Fruit fly (Drosophila melanogaster) whole organism, embryonic: Measurements from ENCODE around the gene CG46317.

Source experiments
- CG17361 ChIP-seq: fragments of 200-800 bp; sonication (Bioruptor generic); IDR thresholded peaks from 3 replicates; pipeline ENCODE4 v1.3.6; 2022; ENCODE audit warnings: missing biosample characterization, missing genetic modification characterization
- CG17802 ChIP-seq: fragments of 200-800 bp; sonication (Bioruptor generic); optimal IDR thresholded peaks from 2 replicates; lab custom pipeline; 2018; ENCODE audit warnings: missing biosample characterization, mild to moderate bottlenecking, missing genetic modification characterization, moderate library complexity
- CG33557 ChIP-seq: fragments of 200-800 bp; sonication (Bioruptor generic); optimal IDR thresholded peaks from 2 replicates; lab custom pipeline; 2019; ENCODE audit warnings: missing biosample characterization, mild to moderate bottlenecking, missing genetic modification characterization, moderate library complexity
- CG8478 ChIP-seq: fragments of >200 bp; optimal IDR thresholded peaks from 2 replicates; lab custom pipeline; 2018
- Vsx1 ChIP-seq: fragments of 200-800 bp; sonication (Bioruptor generic); optimal IDR thresholded peaks from 2 replicates; lab custom pipeline; 2017; ENCODE audit warnings: missing biosample characterization, mild to moderate bottlenecking, missing genetic modification characterization, missing genetic modification reagents
- hb ChIP-seq: fragments of 200-800 bp; sonication (Bioruptor generic); IDR thresholded peaks from 3 replicates; pipeline ENCODE4 v1.3.6; 2022; ENCODE audit warnings: missing biosample characterization, missing genetic modification characterization; ENCODE audit not compliant: partially characterized antibody
- sqz ChIP-seq: fragments of 200-800 bp; sonication (Bioruptor generic); optimal IDR thresholded peaks from 3 replicates; lab custom pipeline; 2018; ENCODE audit warnings: missing biosample characterization, mild to moderate bottlenecking, missing genetic modification characterization

- no peak for TF ChIP-seq CG33557 (GFP tag; lab: Kevin White, UChicago)
- peak; percentile 1 for TF ChIP-seq sqz (GFP tag; lab: Kevin White, UChicago)
- TF ChIP-seq CG17361 (GFP tag; lab: Robert Waterston, UW) = peak; percentile 57; the same call in 2 of the 3 replicates
- TF ChIP-seq CG17802 = no peak
- TF ChIP-seq CG8478 (lab: Kevin White, UChicago) = no peak
- no peak for TF ChIP-seq hb (GFP tag; lab: Robert Waterston, UW)
- no peak for TF ChIP-seq Vsx1 (GFP tag; lab: Kevin White, UChicago)
Observed at dm6 chrX:14211250-14211944, 49.6 kb upstream of the CG46317 start.
